Worm (Caenorhabditis elegans): ENCODE data around the gene npr-17.

npr-17 gene

DNA sequence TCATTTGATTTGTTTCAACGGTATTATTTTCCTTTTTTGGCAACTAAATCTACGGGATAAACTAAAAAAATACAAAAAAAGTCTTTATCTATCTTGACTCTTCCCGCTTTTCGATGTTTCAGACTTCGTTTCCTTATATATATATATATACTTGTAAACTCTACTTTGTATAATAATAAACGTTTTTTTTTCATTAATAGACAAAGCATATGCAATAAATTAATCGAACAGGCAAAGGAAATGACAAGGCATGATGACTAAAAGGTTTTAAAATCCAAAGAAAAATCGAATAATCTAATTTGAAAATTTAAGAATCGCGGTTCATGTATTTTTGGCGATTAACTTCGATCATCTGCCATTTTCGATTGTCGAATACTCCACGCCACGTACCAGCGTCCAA is 17.3 kb upstream of the npr-17 start:
- no peak for TF ChIP-seq unc-62 (GFP tag; optimal IDR thresholded peaks at IDR 0.05)

DNA sequence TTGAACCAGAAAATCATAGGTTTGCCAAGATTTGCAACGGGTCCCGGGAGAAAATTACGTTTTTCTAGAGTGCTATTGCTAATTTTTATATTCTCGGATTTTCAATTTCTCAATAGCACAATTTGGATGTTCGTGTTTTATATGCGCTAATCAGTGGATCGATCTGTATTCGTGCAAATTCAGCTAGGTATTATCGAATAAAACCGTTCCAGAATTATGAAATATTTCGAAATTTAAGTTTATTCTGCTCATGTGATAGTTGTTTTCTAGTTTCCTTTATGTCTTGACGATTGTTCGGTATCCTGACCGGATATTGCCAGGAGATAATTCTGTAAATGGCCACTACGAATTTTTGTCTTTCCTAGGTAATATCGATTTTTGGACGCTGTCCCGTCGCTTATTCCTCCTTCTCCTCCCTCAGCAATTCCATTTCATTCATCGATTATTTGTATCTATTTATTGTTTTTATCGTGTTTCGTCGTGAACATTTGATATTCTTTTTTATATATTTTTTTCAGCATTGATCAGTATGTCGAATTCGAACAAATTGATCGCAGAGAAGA is 14.1 kb upstream of the npr-17 start, which contains the start of gene cit-1.2:
TSS of gene cit-1.2 (plus strand) at position 513 of the 563 bp plus-strand sequence.
- TF ChIP-seq unc-62 (GFP tag; optimal IDR thresholded peaks at IDR 0.05) = no peak

DNA sequence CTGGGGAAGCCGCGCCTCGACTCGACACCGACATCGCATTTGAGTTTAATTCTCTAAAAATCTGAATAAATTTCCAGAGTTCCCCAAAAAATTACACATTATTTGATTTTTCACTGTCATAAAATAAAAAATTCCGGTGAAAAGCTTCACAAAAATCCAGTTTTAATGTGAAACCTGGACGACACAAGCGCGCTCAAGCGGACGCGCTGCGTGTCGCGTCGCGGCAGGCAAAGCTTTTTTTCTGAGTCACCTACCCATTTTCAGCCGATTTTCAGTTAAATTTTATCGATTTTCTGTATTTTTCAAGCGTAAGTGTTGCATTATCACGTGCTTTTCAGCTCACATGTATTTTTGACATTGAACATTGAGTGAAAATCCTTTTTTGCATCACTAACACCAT is 13.5 kb upstream of the npr-17 start, which contains the start of gene cit-1.1:
TSS of gene cit-1.1 (minus strand) at position 53 of the 400 bp plus-strand sequence.
- no peak for TF ChIP-seq unc-62 (GFP tag; optimal IDR thresholded peaks at IDR 0.05)

DNA sequence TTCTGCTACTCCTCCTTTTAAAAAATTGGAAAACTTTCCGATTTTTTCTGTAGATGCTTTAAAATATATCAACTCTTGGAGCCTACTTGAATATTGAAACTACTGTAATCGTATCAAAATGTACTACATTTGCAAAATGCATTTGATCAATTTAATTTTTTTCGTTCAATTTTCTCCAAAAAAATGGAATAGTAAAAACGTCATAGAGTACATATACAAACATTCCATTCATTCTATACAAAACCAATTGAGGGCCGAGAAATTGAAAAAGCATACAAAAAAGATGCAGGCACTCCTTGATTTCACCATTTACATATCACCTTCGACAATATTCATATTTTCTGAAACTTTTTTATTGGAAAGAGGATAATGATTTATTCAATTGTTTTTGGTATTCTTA is 7.8 kb upstream of the npr-17 start, which contains the start of gene C06G4.6:
TSS of gene C06G4.6 (plus strand) at position 301 of the 400 bp plus-strand sequence.
- TF ChIP-seq unc-62 (GFP tag; optimal IDR thresholded peaks at IDR 0.05) = no peak

DNA sequence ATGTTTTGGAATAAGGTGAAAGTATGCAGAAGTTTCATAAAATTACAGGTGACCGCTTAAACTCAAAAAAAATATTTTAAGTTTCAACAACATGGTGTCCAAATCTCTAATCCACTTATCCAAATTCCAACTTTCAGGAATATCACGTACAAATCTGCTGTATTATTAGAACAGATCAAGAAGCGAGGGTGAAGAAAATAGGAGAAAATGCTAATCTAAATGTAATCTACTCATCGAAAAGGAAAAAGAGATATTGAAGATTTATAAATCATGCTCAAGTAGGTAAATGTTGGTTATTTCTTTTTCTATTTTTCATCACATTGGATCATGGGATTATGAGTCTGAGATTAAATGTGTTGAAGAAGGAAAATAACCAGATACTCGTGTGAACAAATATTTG is 5.3 kb upstream of the npr-17 start:
- TF ChIP-seq unc-62 (GFP tag; optimal IDR thresholded peaks at IDR 0.05) = no peak

DNA sequence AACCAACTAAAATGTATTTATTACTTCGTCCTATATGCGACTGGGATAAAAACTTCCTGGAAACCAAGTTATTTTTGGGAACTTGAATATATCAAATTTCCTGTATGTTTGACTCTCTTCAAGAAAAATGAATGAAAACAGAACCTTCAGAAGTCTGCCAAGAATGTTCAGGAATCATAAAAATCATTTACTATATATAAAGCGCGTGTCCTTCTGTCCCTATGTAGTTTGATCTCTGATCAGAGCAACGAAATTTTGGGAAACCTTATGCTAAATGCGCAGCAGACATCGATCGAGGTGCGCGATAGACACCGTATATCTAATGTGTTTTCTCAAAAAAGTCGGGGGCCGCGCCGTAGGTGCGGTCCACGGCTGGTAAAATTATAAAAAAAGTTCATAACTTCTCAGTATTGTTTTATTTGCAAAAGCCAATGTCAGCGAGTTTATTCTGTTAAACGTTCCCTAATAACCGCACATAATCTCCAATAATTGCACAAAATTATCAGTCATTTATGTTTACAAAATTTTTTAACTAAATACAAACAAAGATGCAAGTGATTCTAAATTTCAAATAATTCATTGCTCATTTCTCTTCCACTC is 1.3 kb upstream of the npr-17 start:
- no peak for TF ChIP-seq unc-62 (GFP tag; optimal IDR thresholded peaks at IDR 0.05)

DNA sequence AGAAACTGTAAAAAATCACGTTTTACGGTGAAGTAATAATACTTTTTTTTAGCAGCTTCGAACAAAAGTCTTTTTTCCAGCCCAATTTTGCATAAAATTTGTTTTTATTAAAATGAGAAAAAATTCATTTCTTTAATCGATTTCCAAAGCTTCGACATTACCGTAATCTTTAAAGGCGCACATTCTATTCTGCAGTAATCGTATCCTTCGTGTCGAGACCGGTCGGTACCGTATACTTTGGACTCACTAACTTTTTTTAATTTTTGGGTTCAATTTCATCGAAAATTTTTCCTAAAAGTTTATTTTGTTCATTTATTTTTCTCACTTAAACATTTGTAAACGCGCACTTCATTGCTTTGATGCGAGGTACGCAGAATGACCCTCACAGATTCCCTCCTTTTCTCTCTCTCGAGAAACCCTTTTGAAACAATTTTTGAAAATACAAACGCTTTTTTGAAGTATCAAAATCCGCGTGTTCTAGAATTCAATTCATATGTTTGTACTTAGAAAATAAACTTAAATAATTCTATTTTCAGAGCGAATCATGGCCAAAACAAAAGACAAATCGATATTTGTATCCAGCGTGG is 9.6 kb downstream of the npr-17 start, which contains the start of gene hrpk-2:
TSS of gene hrpk-2 (plus strand) at position 537 of the 587 bp plus-strand sequence.
- TF ChIP-seq unc-62 (GFP tag; optimal IDR thresholded peaks at IDR 0.05) = no peak

DNA sequence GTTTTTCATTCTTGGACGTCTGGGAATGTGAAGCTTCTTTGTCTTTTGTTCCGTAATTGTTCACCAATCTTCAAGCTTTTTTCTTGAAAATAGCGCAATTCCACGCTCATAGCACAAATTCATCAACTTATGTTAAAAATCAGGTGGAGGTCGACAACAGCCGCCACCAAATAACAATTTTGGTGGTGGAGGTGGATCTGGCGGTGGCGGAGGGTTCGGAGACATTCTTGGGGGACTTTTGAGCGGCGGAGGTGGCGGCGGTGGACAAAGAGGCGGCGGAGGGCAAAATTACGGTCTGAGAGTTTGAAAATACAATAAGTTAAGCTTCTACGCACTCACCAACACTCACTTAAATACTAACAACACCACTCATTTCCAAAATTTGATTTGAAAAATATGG is 14.3 kb downstream of the npr-17 start:
- TF ChIP-seq unc-62 (GFP tag; optimal IDR thresholded peaks at IDR 0.05) = no peak

DNA sequence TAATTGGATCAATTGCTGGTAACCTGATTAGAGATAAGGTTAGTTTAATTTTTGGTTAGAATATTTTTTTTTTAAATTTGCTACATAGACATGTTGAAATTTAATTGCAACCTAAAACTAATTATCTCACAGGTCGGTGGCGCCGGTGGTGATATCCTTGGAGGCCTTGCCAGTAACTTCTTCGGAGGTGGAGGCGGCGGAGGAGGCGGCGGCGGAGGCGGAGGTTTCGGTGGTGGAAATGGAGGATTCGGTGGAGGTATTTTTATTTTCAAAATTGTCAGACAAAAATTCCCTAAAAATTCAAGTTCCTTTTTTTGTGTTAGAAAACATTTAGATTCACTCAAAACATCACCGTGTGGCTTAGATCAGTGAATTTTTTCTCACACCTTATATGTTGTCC is 15.0 kb downstream of the npr-17 start:
- TF ChIP-seq unc-62 (GFP tag; optimal IDR thresholded peaks at IDR 0.05) = no peak

DNA sequence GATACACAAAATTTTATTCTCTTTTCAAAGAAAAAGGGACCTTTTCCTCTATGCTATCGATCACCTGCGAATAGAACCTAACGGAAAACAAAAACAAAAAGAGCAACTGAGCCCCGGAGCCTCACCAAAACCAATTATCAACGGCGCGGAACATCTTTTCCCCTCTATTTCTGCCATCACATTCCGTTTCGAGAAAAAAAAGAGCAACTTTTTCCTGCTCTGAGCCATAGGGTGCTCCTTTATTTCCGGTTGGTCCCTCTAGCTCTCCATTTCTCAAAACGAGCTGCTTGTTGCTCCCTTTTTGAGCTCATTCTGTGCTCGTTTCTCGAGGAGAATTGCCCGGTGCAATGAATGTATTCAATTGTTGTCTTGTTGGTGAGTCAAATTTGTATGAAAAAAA is 16.6 kb downstream of the npr-17 start, which contains the start of gene clp-1:
TSS of gene clp-1 (plus strand) at position 301 of the 400 bp plus-strand sequence.
- TF ChIP-seq unc-62 (GFP tag; optimal IDR thresholded peaks at IDR 0.05) = no peak

DNA sequence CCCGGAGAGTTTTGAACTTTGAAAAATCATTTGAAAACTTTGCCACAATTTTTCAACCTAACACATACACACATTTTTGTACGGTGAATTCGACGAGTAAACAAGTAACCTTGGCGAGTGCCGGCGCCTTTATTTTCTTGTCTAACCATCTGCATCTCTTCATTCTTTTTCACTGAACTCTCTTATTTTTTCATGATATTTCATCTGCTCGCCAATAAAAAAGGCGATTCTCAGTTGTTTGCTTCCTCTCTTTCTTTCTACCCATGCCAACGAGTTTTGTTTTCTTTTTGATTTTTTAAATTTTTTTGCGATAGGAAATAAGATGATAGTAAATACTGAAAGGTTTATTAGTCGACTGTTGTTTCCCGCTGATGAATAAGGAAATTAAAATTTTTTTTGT is 17.5 kb downstream of the npr-17 start:
- TF ChIP-seq unc-62 (GFP tag; optimal IDR thresholded peaks at IDR 0.05) = no peak

DNA sequence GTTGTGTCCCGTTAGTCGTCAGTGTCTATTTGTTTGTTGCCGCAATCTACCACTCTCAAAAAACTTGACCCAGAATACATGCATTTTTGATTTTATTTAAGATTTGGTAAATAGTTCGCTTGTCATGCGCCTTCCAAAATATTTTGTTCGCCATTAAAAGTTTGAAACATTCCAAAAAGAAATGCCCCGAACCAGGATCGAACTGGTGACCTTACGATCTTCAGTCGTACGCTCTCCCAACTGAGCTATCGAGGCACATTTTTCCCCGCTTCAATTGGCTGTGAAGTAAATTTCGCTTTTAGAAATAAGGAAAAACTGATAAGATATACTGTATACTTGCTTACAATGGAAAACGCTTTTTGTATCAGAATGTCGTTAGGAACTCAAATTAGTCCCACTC is 18.0 kb downstream of the npr-17 start:
- TF ChIP-seq unc-62 (GFP tag; optimal IDR thresholded peaks at IDR 0.05) = no peak

DNA sequence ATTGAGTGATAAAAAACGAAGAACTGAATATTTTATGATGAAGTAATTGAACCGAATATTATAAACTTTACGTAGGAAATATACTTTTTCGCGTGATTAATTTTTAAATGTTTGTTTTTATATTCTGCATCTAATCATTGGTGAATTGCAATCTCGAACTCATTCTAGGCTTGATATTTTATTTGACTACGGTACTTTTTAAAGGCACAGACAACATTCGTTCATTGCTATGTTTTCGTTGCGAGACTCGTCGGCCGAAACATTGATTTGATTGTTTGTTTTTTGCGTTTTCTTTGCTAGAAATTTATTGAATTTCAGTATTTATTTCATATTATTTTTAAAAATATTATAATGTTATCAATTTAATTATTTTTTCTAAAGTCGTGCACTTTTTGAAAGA is 18.5 kb downstream of the npr-17 start, which contains the start of gene C06G4.4:
TSS of gene C06G4.4 (minus strand) at position 36 of the 400 bp plus-strand sequence.
- TF ChIP-seq unc-62 (GFP tag; optimal IDR thresholded peaks at IDR 0.05) = no peak

DNA sequence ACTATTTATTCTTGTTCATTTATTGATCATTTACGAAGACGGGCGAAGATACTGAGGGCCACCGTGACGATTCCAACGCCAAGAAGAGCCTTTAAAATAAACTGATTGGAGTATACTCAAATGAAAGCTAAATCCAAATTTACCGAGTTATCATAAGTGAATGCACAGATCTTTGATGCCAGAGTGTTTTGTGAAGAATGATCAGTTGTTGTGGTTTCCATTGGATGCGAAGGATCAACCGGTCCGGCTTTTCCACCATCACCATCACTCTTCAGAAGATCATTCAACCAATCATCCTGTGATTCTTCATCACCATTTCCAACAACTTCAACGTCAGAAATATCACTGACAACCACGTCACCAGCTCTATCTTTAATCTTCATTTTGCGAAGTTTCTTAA is 19.0 kb downstream of the npr-17 start:
- TF ChIP-seq unc-62 (GFP tag; optimal IDR thresholded peaks at IDR 0.05) = no peak

DNA sequence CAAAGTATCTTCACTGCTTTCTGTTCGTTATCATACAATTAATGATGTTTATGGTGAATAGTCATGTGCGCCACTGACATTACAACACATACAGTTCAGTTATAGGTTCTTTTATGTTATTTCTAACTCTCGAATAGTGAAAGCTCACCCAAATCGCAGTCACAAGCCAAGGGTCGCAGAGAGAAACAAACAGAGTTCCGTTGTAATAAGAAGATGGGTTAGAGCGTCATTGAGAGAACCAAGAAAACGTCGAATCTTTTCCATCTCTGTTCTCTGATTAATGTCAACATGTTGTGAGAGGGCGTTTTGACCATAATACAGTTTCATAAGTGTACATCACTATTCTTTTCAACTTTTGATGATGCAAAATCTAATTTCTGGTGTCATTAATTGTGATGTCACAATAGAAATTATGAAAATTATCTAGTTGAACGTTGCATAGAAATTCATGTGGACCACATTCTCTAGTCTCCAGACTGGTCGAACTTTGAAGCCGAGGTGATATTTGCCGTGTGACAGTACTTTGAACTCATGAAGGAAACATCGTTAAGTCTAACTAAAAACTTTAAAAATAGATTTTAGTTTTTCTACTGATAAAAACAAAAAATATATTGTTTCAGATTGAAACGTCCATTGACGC is 22.2 kb downstream of the npr-17 start:
- no peak for TF ChIP-seq unc-62 (GFP tag; optimal IDR thresholded peaks at IDR 0.05)

DNA sequence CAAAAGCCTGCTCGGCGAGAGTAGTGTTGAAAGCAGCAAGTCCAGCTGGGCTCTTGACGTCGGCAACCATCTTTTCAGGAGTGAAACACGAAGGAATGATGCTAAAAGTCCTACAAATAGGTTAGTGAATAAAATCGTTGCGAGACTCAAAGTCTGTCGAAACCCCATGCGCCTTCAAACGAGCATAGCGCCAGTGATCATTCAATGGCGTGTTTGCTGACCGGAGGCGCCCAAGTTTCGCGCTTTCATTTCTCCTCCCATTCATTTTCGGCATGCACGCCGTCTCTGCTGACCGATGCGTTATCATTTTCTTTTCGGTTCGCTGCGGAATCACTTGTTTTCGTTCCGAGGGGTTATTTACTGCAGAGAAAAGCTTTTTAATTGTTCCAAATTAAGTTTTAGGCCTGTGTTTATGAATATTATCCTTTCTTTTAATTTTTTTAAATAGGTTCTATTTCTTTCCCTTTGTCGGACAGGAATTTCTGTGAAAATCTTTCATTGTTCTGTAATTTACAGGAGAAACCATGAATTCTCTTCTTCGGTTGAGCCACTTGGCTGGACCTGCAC is 23.0 kb downstream of the npr-17 start, which contains the start of the genes eef-1B.1 and aco-2:
TSS of gene eef-1B.1 (minus strand) at position 186 of the 567 bp plus-strand sequence.
TSS of gene aco-2 (plus strand) at position 517 of the 567 bp plus-strand sequence.
- no peak for TF ChIP-seq unc-62 (GFP tag; optimal IDR thresholded peaks at IDR 0.05)

Data from whole organism, dauer.